Fruit fly (Drosophila melanogaster) whole organism, wandering third instar larva: ENCODE measurements around the gene CG2681.

ENCODE experiments used
- Abd-B ChIP-seq: fragments of >200 bp; optimal IDR thresholded peaks from 2 replicates; lab custom pipeline; 2017; ENCODE audit warnings: missing biosample characterization, missing genetic modification characterization
- CrebA ChIP-seq: fragments of 200-800 bp; sonication (Bioruptor generic); optimal IDR thresholded peaks from 2 replicates; lab custom pipeline; 2016; ENCODE audit warnings: missing biosample characterization, mild to moderate bottlenecking, missing genetic modification characterization, borderline replicate concordance
- Hnf4 ChIP-seq: fragments of 200-800 bp; sonication (Bioruptor generic); optimal IDR thresholded peaks from 2 replicates; lab custom pipeline; 2016; ENCODE audit warnings: missing biosample characterization, mild to moderate bottlenecking, missing genetic modification characterization
- Hr78 ChIP-seq: fragments of >200 bp; optimal IDR thresholded peaks from 2 replicates; lab custom pipeline; 2017; ENCODE audit warnings: missing biosample characterization, missing genetic modification characterization
- Hr83 ChIP-seq: fragments of 200-300 bp; sonication (Bioruptor generic); optimal IDR thresholded peaks from 2 replicates; lab custom pipeline; 2016; ENCODE audit warnings: missing biosample characterization, mild to moderate bottlenecking, missing genetic modification characterization, moderate library complexity; ENCODE audit not compliant: poor library complexity, severe bottlenecking
- Rel ChIP-seq, 2 experiments: fragments of 200-800 bp; sonication (Bioruptor generic) in 1 of 2; optimal IDR thresholded peaks; 2 replicates in 1 of 2; 3 replicates in 1 of 2; lab custom pipeline; 2016 to 2019; ENCODE audit warnings: mild to moderate bottlenecking in 2 of 2, missing biosample characterization in 2 of 2, missing genetic modification characterization in 2 of 2, moderate library complexity in 1 of 2
- dl ChIP-seq, 2 experiments: fragments of 175-275, 200-275 bp in 1 of 2; fragments of 200-275 bp in 1 of 2; sonication (Bioruptor generic); optimal IDR thresholded peaks; lab custom pipeline; 2018; ENCODE audit warnings: mild to moderate bottlenecking in 2 of 2, missing biosample characterization in 2 of 2, missing genetic modification characterization in 2 of 2, moderate library complexity in 2 of 2; ENCODE audit not compliant: partially characterized antibody in 2 of 2, insufficient read depth in 1 of 2
- dmrt93B ChIP-seq: fragments of 200-800 bp; sonication (Bioruptor generic); optimal IDR thresholded peaks from 2 replicates; lab custom pipeline; 2018; ENCODE audit warnings: missing biosample characterization, mild to moderate bottlenecking, missing genetic modification characterization
- jim ChIP-seq: fragments of 175-275, 200-325 bp; sonication (Bioruptor generic); optimal IDR thresholded peaks from 2 replicates; lab custom pipeline; 2016; ENCODE audit warnings: missing biosample characterization, mild to moderate bottlenecking, missing genetic modification characterization
- pan ChIP-seq: fragments of >200 bp; optimal IDR thresholded peaks from 2 replicates; lab custom pipeline; 2017

DNA sequence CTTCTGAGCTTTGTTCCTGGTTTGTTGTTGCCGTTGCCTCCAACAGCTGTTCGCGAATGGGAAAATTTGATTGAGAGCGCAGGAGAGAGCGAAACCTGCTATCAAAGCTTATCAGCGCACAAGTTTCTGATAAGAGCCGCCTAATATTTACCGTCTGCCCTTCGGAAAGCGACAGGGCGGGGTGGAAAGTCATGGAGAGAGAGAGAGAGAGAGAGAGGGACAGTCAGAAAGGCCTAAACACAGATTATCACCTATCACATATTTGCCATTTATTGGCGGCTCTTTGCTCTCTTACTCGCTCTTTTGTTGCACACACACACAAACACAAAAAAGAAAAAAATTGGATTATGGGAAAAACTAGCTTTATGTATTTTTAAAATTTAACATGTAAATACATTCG is 35.1 kb downstream of the CG2681 start:
- TF ChIP-seq pan, result no peak
- TF ChIP-seq dmrt93B (GFP tag; lab: Kevin White, UChicago), result no peak
- TF ChIP-seq CrebA, result no peak
- TF ChIP-seq dl (GFP tag; optimal IDR thresholded peaks at IDR 0.05; lab: Kevin White, UChicago; ENCODE audit: insufficient read depth in 1 of 2, partially characterized antibody in 2 of 2), result no peak
- no peak for TF ChIP-seq Hr78
- no peak for TF ChIP-seq Hr83 (GFP tag; lab: Kevin White, UChicago)
- no peak for TF ChIP-seq jim (GFP tag; lab: Kevin White, UChicago)
- TF ChIP-seq Abd-B (GFP tag; lab: Kevin White, UChicago), result no peak
- TF ChIP-seq Hnf4 (GFP tag; lab: Kevin White, UChicago), result no peak
- TF ChIP-seq Rel (GFP tag; optimal IDR thresholded peaks at IDR 0.05; lab: Kevin White, UChicago), result no peak
- no peak for TF ChIP-seq Rel (tag; optimal IDR thresholded peaks at IDR 0.05; lab: Kevin White, UChicago)
